Fruit fly (Drosophila melanogaster) Kc167 (cell line): ENCODE results near the gene CG6414.
"Not testable (repeated sequence)": the region's sequence is repeated elsewhere in the genome, so short reads cannot be mapped to it uniquely, and the experiment has no call there.

Source experiments
- Myc ChIP-seq: fragments of >200 bp; optimal IDR thresholded peaks from 2 replicates; lab custom pipeline; 2017; ENCODE audit warnings: missing external identifiers
- psq ChIP-seq: fragments of >200 bp; optimal IDR thresholded peaks from 2 replicates; lab custom pipeline; 2017; ENCODE audit warnings: missing external identifiers

DNA sequence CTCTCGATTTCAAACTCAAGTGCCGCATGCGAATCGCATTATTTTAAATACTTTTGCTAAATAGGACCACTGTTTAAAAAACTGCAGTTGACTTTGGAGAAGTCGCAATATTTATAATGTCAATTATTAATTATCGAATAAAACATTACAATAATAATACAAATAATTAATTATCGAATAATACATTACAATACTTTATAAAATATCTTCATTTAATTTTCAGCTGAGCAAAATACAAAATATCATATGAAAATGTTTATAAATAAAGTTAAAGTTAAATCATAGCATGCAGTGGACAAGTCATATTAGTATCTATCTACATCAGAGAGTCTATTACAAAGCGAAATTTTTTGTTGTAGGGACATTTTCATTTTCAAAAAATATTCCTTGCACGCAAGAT is 30.6 kb downstream of the CG6414 start, which contains the start of gene Gem4b:
- not testable (repeated sequence) for TF ChIP-seq Myc, psq
